Fruit fly (Drosophila melanogaster) whole organism, prepupa: ENCODE results near the gene Coa8.

Experiments
- CG10631 ChIP-seq: fragments of 200-800 bp; sonication (Bioruptor generic); optimal IDR thresholded peaks from 2 replicates; lab custom pipeline; 2016; ENCODE audit warnings: missing biosample characterization, missing genetic modification characterization
- CG10669 ChIP-seq: fragments of 200-800 bp; sonication (Bioruptor generic); optimal IDR thresholded peaks from 3 replicates; lab custom pipeline; 2018; ENCODE audit warnings: missing biosample characterization, mild to moderate bottlenecking, missing genetic modification characterization, moderate library complexity
- CG11902 ChIP-seq: fragments of 200-800 bp; sonication (Bioruptor generic); optimal IDR thresholded peaks from 3 replicates; lab custom pipeline; 2016; ENCODE audit warnings: missing biosample characterization, missing genetic modification characterization
- CG15336 ChIP-seq: fragments of 200-800 bp; sonication (Bioruptor generic); IDR thresholded peaks from 2 replicates; pipeline ENCODE4 v1.3.6; 2022; ENCODE audit warnings: missing biosample characterization, missing genetic modification characterization
- CG1621 ChIP-seq: fragments of 200-800 bp; sonication (Bioruptor generic); optimal IDR thresholded peaks from 3 replicates; lab custom pipeline; 2018; ENCODE audit warnings: missing biosample characterization, mild to moderate bottlenecking, missing genetic modification characterization
- CG16779 ChIP-seq: fragments of 200-800 bp; sonication (Bioruptor generic); optimal IDR thresholded peaks from 3 replicates; lab custom pipeline; 2017; ENCODE audit warnings: missing biosample characterization, mild to moderate bottlenecking, missing genetic modification characterization
- CG3032 ChIP-seq: fragments of 200-800 bp; optimal IDR thresholded peaks from 2 replicates; lab custom pipeline; 2019; ENCODE audit warnings: missing biosample characterization, mild to moderate bottlenecking, missing genetic modification characterization, moderate library complexity
- CG32006 ChIP-seq: fragments of 200-800 bp; sonication (Bioruptor generic); optimal IDR thresholded peaks from 3 replicates; lab custom pipeline; 2017; ENCODE audit warnings: missing biosample characterization, mild to moderate bottlenecking, missing genetic modification characterization
- CG34406 ChIP-seq: fragments of 200-800 bp; sonication (Bioruptor generic); optimal IDR thresholded peaks from 3 replicates; lab custom pipeline; 2016; ENCODE audit warnings: missing biosample characterization, missing genetic modification characterization
- CG3919 ChIP-seq: fragments of 200-800 bp; sonication (Bioruptor generic); optimal IDR thresholded peaks from 3 replicates; lab custom pipeline; 2016; ENCODE audit warnings: missing biosample characterization, missing genetic modification characterization
- CG4318 ChIP-seq: fragments of 200-800 bp; sonication (Bioruptor generic); optimal IDR thresholded peaks from 3 replicates; lab custom pipeline; 2017; ENCODE audit warnings: missing biosample characterization, mild to moderate bottlenecking, missing genetic modification characterization
- CG6163 ChIP-seq: fragments of 200-800 bp; sonication (Bioruptor generic); IDR thresholded peaks from 3 replicates; pipeline ENCODE4 v1.3.6; 2022; ENCODE audit warnings: missing biosample characterization, missing genetic modification characterization
- CG6792 ChIP-seq: fragments of 200-800 bp; sonication (Bioruptor generic); optimal IDR thresholded peaks from 3 replicates; lab custom pipeline; 2016; ENCODE audit warnings: missing biosample characterization, missing genetic modification characterization
- CG6808 ChIP-seq: fragments of 200-800 bp; sonication (Bioruptor generic); optimal IDR thresholded peaks from 3 replicates; lab custom pipeline; 2017; ENCODE audit warnings: missing biosample characterization, missing genetic modification characterization, mild to moderate bottlenecking, moderate library complexity, missing genetic modification reagents
- CG6854 ChIP-seq: fragments of 200-800 bp; sonication (Bioruptor generic); optimal IDR thresholded peaks from 2 replicates; lab custom pipeline; 2017; ENCODE audit warnings: missing biosample characterization, mild to moderate bottlenecking, missing genetic modification characterization
- CG7368 ChIP-seq: fragments of 200-800 bp; sonication (Bioruptor generic); optimal IDR thresholded peaks from 3 replicates; lab custom pipeline; 2016; ENCODE audit warnings: missing biosample characterization, missing genetic modification characterization
- CG8319 ChIP-seq: fragments of 200-800 bp; sonication (Bioruptor generic); optimal IDR thresholded peaks from 3 replicates; lab custom pipeline; 2016; ENCODE audit warnings: missing biosample characterization, missing genetic modification characterization
- CG8632 ChIP-seq: fragments of 200-800 bp; sonication (Bioruptor generic); optimal IDR thresholded peaks from 3 replicates; lab custom pipeline; 2016; ENCODE audit warnings: missing biosample characterization, missing genetic modification characterization
- CG9139 ChIP-seq: fragments of 200-800 bp; sonication (Bioruptor generic); optimal IDR thresholded peaks from 3 replicates; lab custom pipeline; 2017; ENCODE audit warnings: missing biosample characterization, mild to moderate bottlenecking, missing genetic modification characterization
- Eip75B ChIP-seq: fragments of 200-800 bp; sonication (Bioruptor generic); optimal IDR thresholded peaks from 3 replicates; lab custom pipeline; 2016; ENCODE audit warnings: missing biosample characterization, missing genetic modification characterization
- Eip78C ChIP-seq: fragments of 200-800 bp; sonication (Bioruptor generic); peaks from one replicate; lab custom pipeline; 2016; ENCODE audit warnings: missing biosample characterization, missing genetic modification characterization
- Eip93F ChIP-seq: fragments of 200-800 bp; sonication (Bioruptor generic); optimal IDR thresholded peaks from 2 replicates; lab custom pipeline; 2016; ENCODE audit warnings: missing biosample characterization, mild to moderate bottlenecking, missing genetic modification characterization
- Ets21C ChIP-seq: fragments of 200-800 bp; sonication (Bioruptor generic); optimal IDR thresholded peaks from 3 replicates; lab custom pipeline; 2016; ENCODE audit warnings: missing biosample characterization, missing genetic modification characterization
- Ets96B ChIP-seq: fragments of 200-800 bp; optimal IDR thresholded peaks from 2 replicates; lab custom pipeline; 2019; ENCODE audit warnings: missing biosample characterization, mild to moderate bottlenecking, missing genetic modification characterization, moderate library complexity
- Gug ChIP-seq: fragments of 200-800 bp; sonication (Bioruptor generic); IDR thresholded peaks from 2 replicates; pipeline ENCODE4 v1.3.6; 2022; ENCODE audit warnings: missing biosample characterization, missing genetic modification characterization
- Hr38 ChIP-seq: sonication (Bioruptor generic); optimal IDR thresholded peaks from 2 replicates; lab custom pipeline; 2016; ENCODE audit warnings: missing biosample characterization, missing genetic modification characterization
- Hr39 ChIP-seq: fragments of 200-800 bp; sonication (Bioruptor generic); optimal IDR thresholded peaks from 2 replicates; lab custom pipeline; 2016; ENCODE audit warnings: missing biosample characterization, missing genetic modification characterization
- Hr4 ChIP-seq: fragments of 200-800 bp; sonication (Bioruptor generic); optimal IDR thresholded peaks from 3 replicates; lab custom pipeline; 2016; ENCODE audit warnings: missing biosample characterization, missing genetic modification characterization
- Lpt ChIP-seq: fragments of 200-800 bp; sonication (Bioruptor generic); optimal IDR thresholded peaks from 3 replicates; lab custom pipeline; 2016; ENCODE audit warnings: missing biosample characterization, missing genetic modification characterization
- Met ChIP-seq: fragments of 200-800 bp; sonication (Bioruptor generic); optimal IDR thresholded peaks from 3 replicates; lab custom pipeline; 2016; ENCODE audit warnings: missing biosample characterization, missing genetic modification characterization
- OdsH ChIP-seq: fragments of 200-800 bp; sonication (Bioruptor generic); optimal IDR thresholded peaks from 3 replicates; lab custom pipeline; 2016; ENCODE audit warnings: missing biosample characterization, missing genetic modification characterization
- Sox102F ChIP-seq: fragments of 200-800 bp; sonication (Bioruptor generic); optimal IDR thresholded peaks from 2 replicates; lab custom pipeline; 2016; ENCODE audit warnings: missing biosample characterization, mild to moderate bottlenecking, missing genetic modification characterization
- Sox14 ChIP-seq: fragments of 200-800 bp; sonication (Bioruptor generic); optimal IDR thresholded peaks from 3 replicates; lab custom pipeline; 2016; ENCODE audit warnings: missing biosample characterization, missing genetic modification characterization
- Sox15 ChIP-seq: fragments of 200-800 bp; sonication (Bioruptor generic); optimal IDR thresholded peaks from 3 replicates; lab custom pipeline; 2016; ENCODE audit warnings: missing biosample characterization, missing genetic modification characterization
- achi ChIP-seq: fragments of 200-800 bp; sonication (Bioruptor generic); optimal IDR thresholded peaks from 3 replicates; lab custom pipeline; 2016; ENCODE audit warnings: missing biosample characterization, missing genetic modification characterization
- cyc ChIP-seq: fragments of 200-800 bp; sonication (Bioruptor generic); optimal IDR thresholded peaks from 3 replicates; lab custom pipeline; 2016; ENCODE audit warnings: missing biosample characterization, missing genetic modification characterization
- dsx ChIP-seq: fragments of 200-800 bp; optimal IDR thresholded peaks from 3 replicates; lab custom pipeline; 2019; ENCODE audit warnings: missing biosample characterization, mild to moderate bottlenecking, missing genetic modification characterization, moderate library complexity; ENCODE audit not compliant: poor library complexity, severe bottlenecking
- eg ChIP-seq: fragments of 200-800 bp; sonication (Bioruptor generic); IDR thresholded peaks from 3 replicates; pipeline ENCODE4 v1.3.6; 2022; ENCODE audit warnings: missing biosample characterization, missing genetic modification characterization
- esn ChIP-seq: fragments of 200-800 bp; sonication (Bioruptor generic); optimal IDR thresholded peaks from 2 replicates; lab custom pipeline; 2016; ENCODE audit warnings: missing biosample characterization, mild to moderate bottlenecking, missing genetic modification characterization, moderate library complexity
- fd59A ChIP-seq: fragments of 200-800 bp; sonication (Bioruptor generic); optimal IDR thresholded peaks from 2 replicates; lab custom pipeline; 2017; ENCODE audit warnings: missing biosample characterization, mild to moderate bottlenecking, missing genetic modification characterization, missing genetic modification reagents
- fkh ChIP-seq: fragments of 200-800 bp; sonication (Bioruptor generic); optimal IDR thresholded peaks from 3 replicates; lab custom pipeline; 2017; ENCODE audit warnings: missing biosample characterization, mild to moderate bottlenecking, missing genetic modification characterization, moderate library complexity
- lz ChIP-seq: fragments of 200-800 bp; sonication (Bioruptor generic); optimal IDR thresholded peaks from 3 replicates; lab custom pipeline; 2016; ENCODE audit warnings: missing biosample characterization, missing genetic modification characterization
- net ChIP-seq: fragments of 200-800 bp; sonication (Bioruptor generic); optimal IDR thresholded peaks from 3 replicates; lab custom pipeline; 2016; ENCODE audit warnings: missing biosample characterization, missing genetic modification characterization
- pdm3 ChIP-seq: fragments of 200-800 bp; sonication (Bioruptor generic); optimal IDR thresholded peaks from 3 replicates; lab custom pipeline; 2016; ENCODE audit warnings: missing biosample characterization, missing genetic modification characterization
- salr ChIP-seq, 2 experiments: fragments of 200-800 bp; sonication (Bioruptor generic); optimal IDR thresholded peaks; 3 replicates each; lab custom pipeline; 2016 to 2018; ENCODE audit warnings: missing biosample characterization in 2 of 2, missing genetic modification characterization in 2 of 2, mild to moderate bottlenecking in 1 of 2
- ss ChIP-seq, 2 experiments: fragments of 200-800 bp; sonication (Bioruptor generic); optimal IDR thresholded peaks; 2 replicates in 1 of 2; 3 replicates in 1 of 2; lab custom pipeline; 2017 to 2018; ENCODE audit warnings: mild to moderate bottlenecking in 2 of 2, missing biosample characterization in 2 of 2, missing genetic modification characterization in 2 of 2, moderate library complexity in 1 of 2
- svp ChIP-seq: fragments of 200-800 bp; sonication (Bioruptor generic); peaks from one replicate; lab custom pipeline; 2016; ENCODE audit warnings: missing biosample characterization, missing genetic modification characterization
- topi ChIP-seq: fragments of 200-800 bp; sonication (Bioruptor generic); optimal IDR thresholded peaks from 3 replicates; lab custom pipeline; 2016; ENCODE audit warnings: missing biosample characterization, missing genetic modification characterization

Gene Coa8

DNA sequence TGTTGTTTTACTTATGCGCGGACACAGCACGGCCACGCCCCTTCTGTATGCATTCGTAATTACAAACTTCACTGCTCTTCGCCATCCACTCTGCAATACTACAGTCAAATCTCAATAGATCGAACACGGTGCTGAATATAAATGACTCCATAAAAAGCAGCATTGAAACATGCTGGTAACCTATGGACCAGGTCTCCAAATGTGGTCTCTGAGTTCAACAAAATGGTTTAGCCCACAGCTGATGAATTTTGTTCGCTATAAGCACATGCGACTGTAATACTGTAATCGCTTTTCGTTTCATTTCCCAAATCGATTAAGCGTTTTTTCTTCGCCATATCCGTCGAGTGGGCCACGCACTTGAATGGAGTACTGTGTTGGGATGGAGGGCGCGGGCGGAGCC, 17.3 kb downstream of the Coa8 start (continued):
- TF ChIP-seq ss (GFP tag; optimal IDR thresholded peaks at IDR 0.05; lab: Kevin White, UChicago) (peak in 1 of 2 experiments; percentile 38), fd59A (GFP tag; lab: Kevin White, UChicago) (peak; percentile 34), topi (peak; percentile 66), salr (GFP tag; optimal IDR thresholded peaks at IDR 0.05; lab: Kevin White, UChicago) (peak in 1 of 2 experiments; percentile 7), CG11902 (GFP tag; lab: Kevin White, UChicago) (no peak), CG10631 (GFP tag; lab: Kevin White, UChicago) (peak; percentile 42), Sox102F (GFP tag; lab: Kevin White, UChicago) (no peak), CG6808 (GFP tag; lab: Kevin White, UChicago) (no peak)

- TF ChIP-seq Sox102F (GFP tag; lab: Kevin White, UChicago): no peak
- TF ChIP-seq CG11902 (GFP tag; lab: Kevin White, UChicago): no peak
- TF ChIP-seq CG1621 (tag; lab: Kevin White, UChicago): no peak
- TF ChIP-seq Ets96B (tag; lab: Kevin White, UChicago): no peak
- no peak for TF ChIP-seq Hr39 (GFP tag; lab: Kevin White, UChicago)
- TF ChIP-seq CG6854 (GFP tag; lab: Kevin White, UChicago): no peak
- TF ChIP-seq CG7368 (GFP tag; lab: Kevin White, UChicago): peak; percentile 19
- no peak for TF ChIP-seq fd59A (GFP tag; lab: Kevin White, UChicago)
- TF ChIP-seq Met: no peak
- TF ChIP-seq Lpt (GFP tag; lab: Kevin White, UChicago): peak; percentile 26
- no peak for TF ChIP-seq lz (GFP tag; lab: Kevin White, UChicago)
- TF ChIP-seq CG6163 (GFP tag; lab: Robert Waterston, UW): 0 out of 3 replicates have a peak, but pooled peaks have one; percentile 12
- TF ChIP-seq CG6808 (GFP tag; lab: Kevin White, UChicago): no peak
- TF ChIP-seq CG4318 (GFP tag; lab: Kevin White, UChicago): no peak
- no peak for TF ChIP-seq CG34406 (GFP tag; lab: Kevin White, UChicago)
- TF ChIP-seq topi: no peak
- no peak for TF ChIP-seq eg (GFP tag; lab: Robert Waterston, UW)
- TF ChIP-seq achi (GFP tag; lab: Kevin White, UChicago): no peak
- TF ChIP-seq ss (GFP tag; optimal IDR thresholded peaks at IDR 0.05; lab: Kevin White, UChicago): peak in 1 of 2 experiments; percentile 46
- no peak for TF ChIP-seq Eip93F (GFP tag; lab: Kevin White, UChicago)
- no peak for TF ChIP-seq CG10669 (GFP tag; lab: Kevin White, UChicago)
- no peak for TF ChIP-seq pdm3 (GFP tag; lab: Kevin White, UChicago)
- TF ChIP-seq CG6792 (GFP tag; lab: Kevin White, UChicago): no peak
- TF ChIP-seq salr (GFP tag; optimal IDR thresholded peaks at IDR 0.05; lab: Kevin White, UChicago): no peak
- TF ChIP-seq Hr4 (GFP tag; lab: Kevin White, UChicago): no peak
- TF ChIP-seq Eip75B (GFP tag; lab: Kevin White, UChicago): no peak
- no peak for TF ChIP-seq OdsH (GFP tag; lab: Kevin White, UChicago)
- TF ChIP-seq CG3919 (GFP tag; lab: Kevin White, UChicago): peak; percentile 51
- TF ChIP-seq CG8319 (GFP tag; lab: Kevin White, UChicago): no peak
- TF ChIP-seq fkh: peak; percentile 57
- TF ChIP-seq CG10631 (GFP tag; lab: Kevin White, UChicago): no peak
- TF ChIP-seq Hr38 (GFP tag; lab: Kevin White, UChicago): no peak
- TF ChIP-seq esn (GFP tag; lab: Kevin White, UChicago): no peak
- TF ChIP-seq Sox15 (GFP tag; lab: Kevin White, UChicago): no peak
- TF ChIP-seq CG15336 (GFP tag; lab: Robert Waterston, UW): no peak; the same call in 1 of the 2 replicates
- TF ChIP-seq CG16779 (tag; lab: Kevin White, UChicago): no peak
- TF ChIP-seq Sox14 (GFP tag; lab: Kevin White, UChicago): peak; percentile 17
- TF ChIP-seq svp: no peak
- TF ChIP-seq Ets21C (GFP tag; lab: Kevin White, UChicago): no peak
- no peak for TF ChIP-seq CG9139 (GFP tag; lab: Kevin White, UChicago)
- TF ChIP-seq CG32006: no peak
- no peak for TF ChIP-seq CG3032 (tag; lab: Kevin White, UChicago)
- TF ChIP-seq net (GFP tag; lab: Kevin White, UChicago): peak; percentile 42
- TF ChIP-seq cyc (GFP tag; lab: Kevin White, UChicago): no peak
- no peak for TF ChIP-seq CG8632 (GFP tag; lab: Kevin White, UChicago)
- TF ChIP-seq Gug (GFP tag; lab: Robert Waterston, UW): no peak
- TF ChIP-seq Eip78C (GFP tag; lab: Kevin White, UChicago): peak; percentile 11
- peak; percentile 17 for TF ChIP-seq dsx (GFP tag; lab: Kevin White, UChicago)
These were observed 19.5 kb downstream of the Coa8 start for dm6 chrX:1899445-1900085.
